Fruit fly (Drosophila melanogaster) whole organism: ENCODE results near the gene CG3386.

ENCODE experiments used
- CG8478 ChIP-seq: fragments of >200 bp; optimal IDR thresholded peaks from 2 replicates; lab custom pipeline; 2018; ENCODE audit warnings: inconsistent platforms
- Dll ChIP-seq: fragments of >200 bp; optimal IDR thresholded peaks from 2 replicates; lab custom pipeline; 2017
- EcR ChIP-seq, 2 experiments: fragments of >200 bp; optimal IDR thresholded peaks; 2 replicates each; lab custom pipeline; 2017; ENCODE audit warnings: missing biosample characterization in 2 of 2, missing genetic modification characterization in 2 of 2, missing genetic modification reagents in 2 of 2
- pan ChIP-seq: fragments of >200 bp; optimal IDR thresholded peaks from 2 replicates; lab custom pipeline; 2017
- psq ChIP-seq: fragments of >200 bp; optimal IDR thresholded peaks from 2 replicates; lab custom pipeline; 2017
- usp ChIP-seq: fragments of >200 bp; optimal IDR thresholded peaks from 2 replicates; lab custom pipeline; 2017; ENCODE audit warnings: missing biosample characterization, missing genetic modification characterization, mixed read lengths

DNA sequence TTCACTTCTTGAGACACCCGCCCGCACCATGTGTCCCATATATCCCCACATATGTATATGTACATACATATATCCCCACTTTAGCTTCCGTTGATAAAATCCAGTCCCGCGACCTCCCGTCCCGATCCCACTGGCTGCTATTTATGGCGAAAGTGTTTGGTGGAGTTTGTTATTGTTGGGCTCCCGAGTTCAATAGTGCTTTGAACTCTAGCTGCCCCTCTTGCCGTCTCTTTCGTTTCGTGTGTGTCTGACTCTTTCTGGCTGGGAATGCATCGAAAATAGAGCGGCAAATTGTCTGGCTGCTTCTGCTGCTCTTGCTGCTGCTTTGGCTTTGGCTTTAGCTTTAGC, 47.3 kb downstream of the CG3386 start:
- TF ChIP-seq CG8478 (lab: Kevin White, UChicago), result no peak
- peak in 1 of 2 experiments; percentile 87 for TF ChIP-seq EcR (GFP tag; optimal IDR thresholded peaks at IDR 0.05; lab: Kevin White, UChicago)
- TF ChIP-seq usp (GFP tag; lab: Kevin White, UChicago), result no peak
- no peak for TF ChIP-seq psq (lab: Kevin White, UChicago)
- TF ChIP-seq Dll (lab: Kevin White, UChicago), result no peak
- TF ChIP-seq pan (lab: Kevin White, UChicago), result no peak
